Worm (Caenorhabditis elegans) whole organism, dauer: ENCODE data around the gene str-6.

Experiments
- unc-62 ChIP-seq: sonication (generic microtip); optimal IDR thresholded peaks from 2 replicates; lab custom pipeline; 2017; ENCODE audit warnings: missing biosample characterization, missing genetic modification reagents, missing genetic modification characterization

Gene str-6

DNA sequence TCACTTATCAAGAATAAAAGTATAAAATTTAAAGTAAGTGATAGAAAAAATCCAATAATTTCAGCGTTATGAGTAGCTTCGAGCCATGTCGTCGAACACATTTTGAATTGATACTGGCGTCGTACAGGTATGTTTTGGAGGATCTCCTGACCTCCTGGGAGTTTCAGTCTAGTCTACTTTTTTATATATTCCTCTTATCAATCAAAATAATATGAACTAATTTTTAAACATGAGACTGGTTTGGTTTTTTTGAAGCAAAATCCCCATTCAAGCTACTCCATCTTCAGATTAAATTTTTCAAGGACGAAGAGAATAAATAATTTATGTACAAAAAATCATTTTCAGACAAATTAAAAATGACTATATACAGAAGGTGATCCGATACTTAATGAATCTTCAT is 38.1 kb downstream of the str-6 start, which contains the start of gene str-101:
Gene str-101 (minus strand): TSS at position 101 of the 400 bp plus-strand sequence.
- no peak for TF ChIP-seq unc-62

DNA sequence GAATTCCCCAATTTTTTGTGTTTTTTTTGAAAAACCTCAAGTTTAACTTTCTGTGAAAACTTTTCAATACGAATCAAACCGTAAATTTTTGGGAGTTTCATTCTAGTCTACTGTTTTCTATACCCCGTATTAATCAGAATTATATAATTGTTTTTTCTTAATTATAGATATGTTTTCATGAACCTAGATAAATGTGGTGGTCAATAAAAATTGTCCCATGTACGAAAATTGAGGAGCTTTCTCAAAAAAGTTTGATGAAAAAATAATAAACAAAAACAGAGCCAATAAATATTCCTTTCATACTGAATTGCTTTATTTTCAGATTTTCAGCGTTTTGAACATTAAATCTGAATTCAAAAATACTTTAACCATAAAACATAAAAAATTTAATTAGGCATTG is 39.6 kb downstream of the str-6 start, which contains the start of gene Y6E2A.1:
Gene Y6E2A.1 (minus strand): TSS at position 101 of the 400 bp plus-strand sequence.
- TF ChIP-seq unc-62, result no peak

DNA sequence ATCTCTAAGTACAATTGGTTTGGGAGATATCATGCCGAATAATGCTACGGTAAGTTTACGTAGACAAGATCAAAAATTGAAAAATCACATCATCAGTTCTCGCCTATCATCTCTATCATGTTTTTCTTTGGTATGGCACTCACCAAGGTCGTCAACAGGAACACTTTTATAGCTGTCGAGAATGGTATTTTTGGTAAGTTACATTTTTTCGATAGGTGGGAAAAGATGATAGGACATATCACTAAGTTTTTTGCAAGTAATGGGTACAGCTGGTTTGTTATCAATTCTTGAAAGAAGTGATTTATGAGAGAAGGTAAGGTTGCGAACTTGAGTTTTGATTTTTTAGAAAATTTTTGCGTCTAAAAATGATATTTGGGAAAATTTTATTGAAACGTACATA is 42.0 kb downstream of the str-6 start:
- no peak for TF ChIP-seq unc-62

DNA sequence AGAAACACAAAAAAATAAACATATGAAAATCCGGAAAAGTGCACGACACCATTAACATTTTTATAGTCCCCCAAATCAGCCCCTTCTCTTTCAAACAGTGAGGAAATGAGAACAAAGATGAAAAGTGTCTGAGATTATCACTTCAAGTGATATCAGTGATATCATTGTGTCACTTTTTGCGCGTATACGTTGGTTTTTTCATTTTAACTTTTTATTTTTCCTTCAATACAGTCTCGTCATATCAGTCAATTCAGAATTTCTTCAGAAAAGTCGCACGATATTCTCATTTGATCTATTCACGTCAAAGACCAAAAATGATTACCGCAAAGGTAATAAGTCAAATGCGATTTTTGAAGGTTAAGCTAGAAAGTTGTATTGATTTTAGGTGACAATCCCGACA is 45.3 kb downstream of the str-6 start, which contains the start of gene twk-34:
Gene twk-34 (plus strand): TSS at position 216 of the 400 bp plus-strand sequence.
- TF ChIP-seq unc-62, result no peak

DNA sequence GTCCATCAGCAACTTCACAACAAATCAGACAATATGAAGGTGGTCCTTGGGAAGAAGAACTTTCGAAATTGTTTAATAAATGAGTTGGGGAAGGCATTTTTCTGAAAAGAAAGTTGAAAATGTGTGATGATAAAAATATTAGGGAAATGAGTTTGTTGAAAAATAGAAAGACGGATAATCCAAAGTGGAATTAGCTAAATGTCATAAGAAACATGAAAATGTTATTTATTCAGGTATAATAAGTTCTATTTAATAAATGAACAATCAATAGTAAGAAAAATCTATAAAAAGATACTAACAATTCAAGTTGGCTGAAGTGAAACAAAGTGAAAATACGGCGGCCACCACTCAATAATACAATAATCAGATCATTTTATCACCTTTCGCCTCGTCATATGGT is 47.8 kb downstream of the str-6 start, which contains the start of gene nhr-53:
Gene nhr-53 (minus strand): TSS at position 101 of the 400 bp plus-strand sequence.
- TF ChIP-seq unc-62, result no peak

DNA sequence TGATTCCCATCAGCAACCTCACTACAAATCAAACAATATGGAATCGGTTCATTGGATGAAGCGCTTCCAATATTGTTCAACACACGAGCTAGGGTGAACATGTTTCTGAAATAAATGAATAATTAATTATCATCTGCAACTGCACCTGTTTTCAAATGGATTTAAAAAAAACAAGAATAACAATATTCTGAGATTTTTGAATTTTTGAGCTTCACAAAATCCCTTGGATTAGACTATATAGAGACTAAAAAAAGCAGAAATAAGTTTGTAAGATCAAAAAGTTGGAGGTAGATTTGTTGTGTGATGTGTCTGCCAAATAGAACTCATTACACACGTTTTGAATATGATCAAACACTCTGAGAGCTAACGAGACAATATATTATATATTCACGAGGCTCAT is 50.2 kb downstream of the str-6 start, which contains the start of gene nhr-199:
Gene nhr-199 (minus strand): TSS at position 101 of the 400 bp plus-strand sequence.
- TF ChIP-seq unc-62, result no peak
